Worm (Caenorhabditis elegans) whole organism, L2 larva: ENCODE results near the gene uig-1.

Experiments
- aly-2 ChIP-seq: fragments of 150-350 bp; optimal IDR thresholded peaks from 2 replicates; lab custom pipeline; 2014; ENCODE audit warnings: missing biosample characterization, missing genetic modification characterization
- ama-1 ChIP-seq: fragments of 150-350 bp; optimal IDR thresholded peaks from 2 replicates; lab custom pipeline; 2018; ENCODE audit warnings: inconsistent platforms
- blmp-1 ChIP-seq: sonication (generic microtip); optimal IDR thresholded peaks from 2 replicates; lab custom pipeline; 2017; ENCODE audit warnings: missing genetic modification characterization, mild to moderate bottlenecking, missing compliant biosample characterization, antibody characterized with exemption, moderate library complexity; ENCODE audit not compliant: insufficient read depth
- ceh-16 ChIP-seq: fragments of 150-350 bp; optimal IDR thresholded peaks from 2 replicates; lab custom pipeline; 2014; ENCODE audit warnings: missing biosample characterization, missing genetic modification characterization
- lin-39 ChIP-seq: fragments of 150-350 bp; optimal IDR thresholded peaks from 2 replicates; lab custom pipeline; 2014; ENCODE audit warnings: missing biosample characterization, missing genetic modification reagents, missing genetic modification characterization
- lsy-2 ChIP-seq, 2 experiments: fragments of 150-350 bp in 1 of 2; sonication (generic microtip) in 1 of 2; optimal IDR thresholded peaks; 2 replicates each; lab custom pipeline; 2014 to 2017; ENCODE audit warnings: missing biosample characterization in 2 of 2, missing genetic modification characterization in 2 of 2
- nhr-11 ChIP-seq: fragments of 150-350 bp; optimal IDR thresholded peaks from 2 replicates; lab custom pipeline; 2014; ENCODE audit warnings: missing biosample characterization, missing genetic modification characterization
- nhr-12 ChIP-seq: fragments of 150-350 bp; optimal IDR thresholded peaks from 2 replicates; lab custom pipeline; 2014; ENCODE audit warnings: missing biosample characterization, missing genetic modification characterization
- nhr-237 ChIP-seq: fragments of 150-350 bp; optimal IDR thresholded peaks from 2 replicates; lab custom pipeline; 2014; ENCODE audit warnings: missing biosample characterization, missing genetic modification characterization
- snpc-4 ChIP-seq: fragments of 150-350 bp; optimal IDR thresholded peaks from 2 replicates; lab custom pipeline; 2014; ENCODE audit warnings: missing biosample characterization, missing genetic modification characterization
- unc-39 ChIP-seq: fragments of 150-350 bp; optimal IDR thresholded peaks from 2 replicates; lab custom pipeline; 2014; ENCODE audit warnings: missing biosample characterization, missing genetic modification characterization
- zag-1 ChIP-seq: fragments of 150-350 bp; optimal IDR thresholded peaks from 2 replicates; lab custom pipeline; 2014; ENCODE audit warnings: missing biosample characterization, missing genetic modification characterization

ce11 chrV:13274615-13275014, 21.2 kb downstream of the uig-1 start:
- TF ChIP-seq nhr-11 (tag; lab: Kevin White, UChicago) = no peak
- TF ChIP-seq unc-39 (tag; lab: Kevin White, UChicago) = no peak
- TF ChIP-seq blmp-1 (tag; lab: Kevin White, UChicago) = no peak
- no peak for TF ChIP-seq ceh-16 (tag; lab: Kevin White, UChicago)
- TF ChIP-seq snpc-4 = no peak
- TF ChIP-seq nhr-237 (tag; lab: Kevin White, UChicago) = no peak
- TF ChIP-seq ama-1 = no peak
- TF ChIP-seq nhr-12 (tag; lab: Kevin White, UChicago) = no peak
- TF ChIP-seq lsy-2 (tag; optimal IDR thresholded peaks at IDR 0.05; lab: Kevin White, UChicago) = no peak
- TF ChIP-seq zag-1 = no peak
- TF ChIP-seq lin-39 (tag; lab: Kevin White, UChicago) = no peak
- TF ChIP-seq aly-2 (tag; lab: Kevin White, UChicago) = no peak
